Fruit fly (Drosophila melanogaster) whole organism, wandering third instar larva: Measurements from ENCODE around the gene CG17660.

Experiments used
- Abd-B ChIP-seq: fragments of >200 bp; optimal IDR thresholded peaks from 2 replicates; lab custom pipeline; 2017; ENCODE audit warnings: missing biosample characterization, missing genetic modification characterization
- CG32264 ChIP-seq: fragments of 200-800 bp; sonication (Bioruptor generic); optimal IDR thresholded peaks from 2 replicates; lab custom pipeline; 2016; ENCODE audit warnings: missing biosample characterization, missing genetic modification characterization
- CG9705 ChIP-seq: fragments of 200-800 bp; sonication (Bioruptor generic); optimal IDR thresholded peaks from 2 replicates; lab custom pipeline; 2018; ENCODE audit warnings: missing biosample characterization, mild to moderate bottlenecking, missing genetic modification characterization
- CrebA ChIP-seq: fragments of 200-800 bp; sonication (Bioruptor generic); optimal IDR thresholded peaks from 2 replicates; lab custom pipeline; 2016; ENCODE audit warnings: missing biosample characterization, mild to moderate bottlenecking, missing genetic modification characterization, borderline replicate concordance
- Dfd ChIP-seq: fragments of >200 bp; optimal IDR thresholded peaks from 2 replicates; lab custom pipeline; 2017; ENCODE audit warnings: missing biosample characterization, missing genetic modification characterization
- Hr78 ChIP-seq: fragments of >200 bp; optimal IDR thresholded peaks from 2 replicates; lab custom pipeline; 2017; ENCODE audit warnings: missing biosample characterization, missing genetic modification characterization
- Jra ChIP-seq: sonication (Bioruptor generic); optimal IDR thresholded peaks from 2 replicates; lab custom pipeline; 2016; ENCODE audit warnings: missing biosample characterization, missing genetic modification characterization
- Mio ChIP-seq: sonication (Bioruptor generic); optimal IDR thresholded peaks from 2 replicates; lab custom pipeline; 2016; ENCODE audit warnings: missing biosample characterization, missing genetic modification characterization
- N ChIP-seq: fragments of >200 bp; optimal IDR thresholded peaks from 2 replicates; lab custom pipeline; 2018; ENCODE audit warnings: missing biosample characterization, missing external identifiers, missing genetic modification characterization
- OdsH ChIP-seq: fragments of 200-800 bp; sonication (Bioruptor generic); optimal IDR thresholded peaks from 2 replicates; lab custom pipeline; 2016; ENCODE audit warnings: missing biosample characterization, mild to moderate bottlenecking, missing genetic modification characterization
- Rel ChIP-seq, 2 experiments: fragments of 200-800 bp; sonication (Bioruptor generic) in 1 of 2; optimal IDR thresholded peaks; 2 replicates in 1 of 2; 3 replicates in 1 of 2; lab custom pipeline; 2016 to 2019; ENCODE audit warnings: mild to moderate bottlenecking in 2 of 2, missing biosample characterization in 2 of 2, missing genetic modification characterization in 2 of 2, moderate library complexity in 1 of 2
- Sp1 ChIP-seq: fragments of 200-800 bp; sonication (Bioruptor generic); optimal IDR thresholded peaks from 3 replicates; lab custom pipeline; 2019; ENCODE audit warnings: missing biosample characterization, mild to moderate bottlenecking, missing genetic modification characterization, moderate library complexity
- br ChIP-seq: fragments of 200-800 bp; sonication (Bioruptor generic); optimal IDR thresholded peaks from 2 replicates; lab custom pipeline; 2016; ENCODE audit warnings: missing biosample characterization, missing genetic modification characterization
- brk ChIP-seq: fragments of 200-800 bp; sonication (Bioruptor generic); optimal IDR thresholded peaks from 2 replicates; lab custom pipeline; 2016; ENCODE audit warnings: missing biosample characterization, mild to moderate bottlenecking, missing genetic modification characterization
- dl ChIP-seq, 2 experiments: fragments of 175-275, 200-275 bp in 1 of 2; fragments of 200-275 bp in 1 of 2; sonication (Bioruptor generic); optimal IDR thresholded peaks; lab custom pipeline; 2018; ENCODE audit warnings: mild to moderate bottlenecking in 2 of 2, missing biosample characterization in 2 of 2, missing genetic modification characterization in 2 of 2, moderate library complexity in 2 of 2; ENCODE audit not compliant: partially characterized antibody in 2 of 2, insufficient read depth in 1 of 2
- dmrt93B ChIP-seq: fragments of 200-800 bp; sonication (Bioruptor generic); optimal IDR thresholded peaks from 2 replicates; lab custom pipeline; 2018; ENCODE audit warnings: missing biosample characterization, mild to moderate bottlenecking, missing genetic modification characterization
- ey ChIP-seq: fragments of 200-800 bp; sonication (Bioruptor generic); optimal IDR thresholded peaks from 2 replicates; lab custom pipeline; 2016; ENCODE audit warnings: missing biosample characterization, missing genetic modification characterization
- fru ChIP-seq: fragments of 200-800 bp; sonication (Bioruptor generic); optimal IDR thresholded peaks from 3 replicates; lab custom pipeline; 2016; ENCODE audit warnings: missing biosample characterization, mild to moderate bottlenecking, missing genetic modification characterization
- h ChIP-seq: fragments of 200-800 bp; sonication (Bioruptor generic); optimal IDR thresholded peaks from 3 replicates; lab custom pipeline; 2016; ENCODE audit warnings: missing biosample characterization, mild to moderate bottlenecking, missing genetic modification characterization
- jim ChIP-seq: fragments of 175-275, 200-325 bp; sonication (Bioruptor generic); optimal IDR thresholded peaks from 2 replicates; lab custom pipeline; 2016; ENCODE audit warnings: missing biosample characterization, mild to moderate bottlenecking, missing genetic modification characterization
- pan ChIP-seq: fragments of >200 bp; optimal IDR thresholded peaks from 2 replicates; lab custom pipeline; 2017
- psq ChIP-seq: fragments of 200-800 bp; sonication (Bioruptor generic); optimal IDR thresholded peaks from 3 replicates; lab custom pipeline; 2017; ENCODE audit warnings: missing biosample characterization, mild to moderate bottlenecking, missing genetic modification characterization, moderate library complexity
- sage ChIP-seq: fragments of 200-800 bp; sonication (Bioruptor generic); optimal IDR thresholded peaks from 2 replicates; lab custom pipeline; 2016; ENCODE audit warnings: missing biosample characterization, mild to moderate bottlenecking, missing genetic modification characterization
- sv ChIP-seq: fragments of 200-800 bp; sonication (Bioruptor generic); optimal IDR thresholded peaks from 3 replicates; lab custom pipeline; 2016; ENCODE audit warnings: missing biosample characterization, missing genetic modification characterization
- tai ChIP-seq: sonication (Bioruptor generic); optimal IDR thresholded peaks from 2 replicates; lab custom pipeline; 2016; ENCODE audit warnings: missing biosample characterization, missing genetic modification characterization
- usp ChIP-seq: fragments of >200 bp; optimal IDR thresholded peaks from 2 replicates; lab custom pipeline; 2017; ENCODE audit warnings: missing biosample characterization, missing genetic modification characterization

Gene CG17660

dm6 chr2L:1666789-1667188, 43.4 kb downstream of the CG17660 start:
- TF ChIP-seq psq (GFP tag; lab: Kevin White, UChicago) (peak; percentile 82), jim (GFP tag; lab: Kevin White, UChicago) (peak; percentile 51), CG32264 (GFP tag; lab: Kevin White, UChicago) (no peak)

- no peak for TF ChIP-seq CG9705 (GFP tag; lab: Kevin White, UChicago)
- no peak for TF ChIP-seq sage (GFP tag; lab: Kevin White, UChicago)
- no peak for TF ChIP-seq Rel (GFP tag; optimal IDR thresholded peaks at IDR 0.05; lab: Kevin White, UChicago)
- TF ChIP-seq Rel (tag; optimal IDR thresholded peaks at IDR 0.05; lab: Kevin White, UChicago), result peak; percentile 66
- TF ChIP-seq, all 38 proteins: peak for 1
Measured at dm6 chr2L:1665879-1666278, 44.3 kb downstream of the CG17660 start.

- TF ChIP-seq Dfd, result no peak
- no peak for TF ChIP-seq Abd-B (GFP tag; lab: Kevin White, UChicago)
- no peak for TF ChIP-seq jim (GFP tag; lab: Kevin White, UChicago)
- TF ChIP-seq fru (GFP tag; lab: Kevin White, UChicago), result no peak
- TF ChIP-seq CrebA (GFP tag; lab: Kevin White, UChicago), result no peak
- TF ChIP-seq pan (lab: Kevin White, UChicago), result no peak
- TF ChIP-seq usp (GFP tag; lab: Kevin White, UChicago), result no peak
- no peak for TF ChIP-seq Mio (GFP tag; lab: Kevin White, UChicago)
- TF ChIP-seq sv (GFP tag; lab: Kevin White, UChicago), result no peak
- TF ChIP-seq Rel (GFP tag; optimal IDR thresholded peaks at IDR 0.05; lab: Kevin White, UChicago), result no peak
- no peak for TF ChIP-seq Rel (tag; optimal IDR thresholded peaks at IDR 0.05; lab: Kevin White, UChicago)
- no peak for TF ChIP-seq Sp1 (GFP tag; lab: Kevin White, UChicago)
Measured at dm6 chr2L:1663066-1663465, 47.2 kb downstream of the CG17660 start.

- no peak for TF ChIP-seq br
- no peak for TF ChIP-seq h
- TF ChIP-seq dl (GFP tag; optimal IDR thresholded peaks at IDR 0.05; lab: Kevin White, UChicago; ENCODE audit: insufficient read depth in 1 of 2, partially characterized antibody in 2 of 2), result no peak
- TF ChIP-seq brk, result no peak
- TF ChIP-seq N (GFP tag; lab: Kevin White, UChicago), result no peak
- TF ChIP-seq Jra (GFP tag; lab: Kevin White, UChicago), result no peak
- TF ChIP-seq usp (GFP tag; lab: Kevin White, UChicago), result no peak
- TF ChIP-seq Sp1 (GFP tag; lab: Kevin White, UChicago), result peak; percentile 6
- peak; percentile 96 for TF ChIP-seq psq (GFP tag; lab: Kevin White, UChicago)
- no peak for TF ChIP-seq Hr78
- no peak for TF ChIP-seq ey
- no peak for TF ChIP-seq tai (GFP tag; lab: Kevin White, UChicago)
- TF ChIP-seq OdsH, result no peak
- no peak for TF ChIP-seq CrebA (GFP tag; lab: Kevin White, UChicago)
- no peak for TF ChIP-seq dmrt93B
Measured at dm6 chr2L:1658124-1658523, 52.1 kb downstream of the CG17660 start.
